Fruit fly (Drosophila melanogaster) S2 (cell line): ENCODE measurements around the gene CG2604.

ENCODE experiments used
- CG8478 ChIP-seq: fragments of >200 bp; optimal IDR thresholded peaks from 2 replicates; lab custom pipeline; 2018
- CTCF ChIP-seq, 2 experiments: fragments of >200 bp; optimal IDR thresholded peaks; 2 replicates each; lab custom pipeline; 2018

dm6 chr3R:5211401-5211800, 11.8 kb downstream of the CG2604 start:
- TF ChIP-seq CTCF (optimal IDR thresholded peaks at IDR 0.05; lab: Kevin White, UChicago) (no peak), CG8478 (lab: Kevin White, UChicago) (no peak)
